Worm (Caenorhabditis elegans) whole organism, mixed stage, embryonic: ENCODE results near the gene flp-19.

Source experiments
- M03D4.4 ChIP-seq: sonication (generic microtip); optimal IDR thresholded peaks from 2 replicates; lab custom pipeline; 2017; ENCODE audit warnings: mild to moderate bottlenecking, missing genetic modification characterization, missing compliant biosample characterization
- bed-3 ChIP-seq: fragments of 200-800 bp; sonication (Bioruptor generic); optimal IDR thresholded peaks from 3 replicates; lab custom pipeline; 2018; ENCODE audit warnings: mild to moderate bottlenecking, missing genetic modification characterization, moderate library complexity, missing compliant biosample characterization
- blmp-1 ChIP-seq: fragments of 150-350 bp; optimal IDR thresholded peaks from 2 replicates; lab custom pipeline; 2014; ENCODE audit warnings: missing biosample characterization, missing genetic modification characterization
- ceh-39 ChIP-seq: fragments of 150-350 bp; optimal IDR thresholded peaks from 2 replicates; lab custom pipeline; 2014; ENCODE audit warnings: missing biosample characterization, missing genetic modification characterization
- ceh-43 ChIP-seq: fragments of 200-800 bp; sonication (Bioruptor generic); optimal IDR thresholded peaks from 2 replicates; lab custom pipeline; 2018; ENCODE audit warnings: mild to moderate bottlenecking, missing genetic modification characterization, moderate library complexity, missing compliant biosample characterization
- ceh-83 ChIP-seq: fragments of 200-800 bp; sonication (Bioruptor generic); optimal IDR thresholded peaks from 2 replicates; lab custom pipeline; 2018; ENCODE audit warnings: mild to moderate bottlenecking, missing genetic modification characterization, missing compliant biosample characterization
- ces-1 ChIP-seq: fragments of 150-350 bp; optimal IDR thresholded peaks from 2 replicates; lab custom pipeline; 2014; ENCODE audit warnings: missing biosample characterization, missing genetic modification reagents, missing genetic modification characterization
- cnd-1 ChIP-seq: fragments of 200-800 bp; sonication (Bioruptor generic); optimal IDR thresholded peaks from 2 replicates; lab custom pipeline; 2018; ENCODE audit warnings: mild to moderate bottlenecking, missing genetic modification characterization, missing compliant biosample characterization
- drap-1 ChIP-seq: fragments of 200-800 bp; sonication (Bioruptor generic); optimal IDR thresholded peaks from 3 replicates; lab custom pipeline; 2018; ENCODE audit warnings: mild to moderate bottlenecking, missing genetic modification characterization, missing compliant biosample characterization
- elt-1 ChIP-seq: sonication (generic microtip); optimal IDR thresholded peaks from 2 replicates; lab custom pipeline; 2017; ENCODE audit warnings: missing genetic modification characterization, mild to moderate bottlenecking, missing compliant biosample characterization, antibody characterized with exemption, moderate library complexity, borderline replicate concordance; ENCODE audit not compliant: insufficient read depth
- elt-3 ChIP-seq: fragments of 150-350 bp; optimal IDR thresholded peaks from 2 replicates; lab custom pipeline; 2014; ENCODE audit warnings: missing biosample characterization, missing genetic modification characterization
- flh-1 ChIP-seq: fragments of 200-800 bp; sonication (Bioruptor generic); optimal IDR thresholded peaks from 2 replicates; lab custom pipeline; 2018; ENCODE audit warnings: mild to moderate bottlenecking, missing genetic modification characterization, moderate library complexity, missing compliant biosample characterization
- ham-2 ChIP-seq: fragments of 200-800 bp; sonication (Bioruptor generic); optimal IDR thresholded peaks from 2 replicates; lab custom pipeline; 2018; ENCODE audit warnings: mild to moderate bottlenecking, missing genetic modification characterization, missing compliant biosample characterization
- hlh-1 ChIP-seq: fragments of 150-350 bp; optimal IDR thresholded peaks from 2 replicates; lab custom pipeline; 2014; ENCODE audit warnings: missing biosample characterization, missing genetic modification reagents, missing genetic modification characterization
- lin-13 ChIP-seq: fragments of 150-350 bp; optimal IDR thresholded peaks from 2 replicates; lab custom pipeline; 2014; ENCODE audit warnings: missing biosample characterization, missing genetic modification characterization
- lin-32 ChIP-seq: fragments of 200-800 bp; sonication (Bioruptor generic); optimal IDR thresholded peaks from 2 replicates; lab custom pipeline; 2018; ENCODE audit warnings: mild to moderate bottlenecking, missing genetic modification characterization, missing compliant biosample characterization
- lsy-2 ChIP-seq: fragments of 150-350 bp; optimal IDR thresholded peaks from 2 replicates; lab custom pipeline; 2014; ENCODE audit warnings: missing biosample characterization, missing genetic modification characterization
- mab-5 ChIP-seq: fragments of 150-350 bp; optimal IDR thresholded peaks from 2 replicates; lab custom pipeline; 2014; ENCODE audit warnings: missing biosample characterization, missing genetic modification characterization
- mep-1 ChIP-seq: fragments of 150-350 bp; optimal IDR thresholded peaks from 2 replicates; lab custom pipeline; 2017; ENCODE audit warnings: missing biosample characterization, missing genetic modification reagents, missing genetic modification characterization, inconsistent platforms
- mls-2 ChIP-seq: sonication (generic microtip); optimal IDR thresholded peaks from 2 replicates; lab custom pipeline; 2016; ENCODE audit warnings: mild to moderate bottlenecking, missing genetic modification characterization, moderate library complexity, missing compliant biosample characterization
- nhr-12 ChIP-seq: fragments of 150-350 bp; optimal IDR thresholded peaks from 2 replicates; lab custom pipeline; 2014; ENCODE audit warnings: missing biosample characterization, missing genetic modification characterization
- nhr-2 ChIP-seq: fragments of 150-350 bp; optimal IDR thresholded peaks from 2 replicates; lab custom pipeline; 2014; ENCODE audit warnings: missing biosample characterization, missing genetic modification characterization
- nhr-237 ChIP-seq: fragments of 150-350 bp; optimal IDR thresholded peaks from 2 replicates; lab custom pipeline; 2014; ENCODE audit warnings: missing biosample characterization, missing genetic modification characterization
- nhr-28 ChIP-seq: fragments of 150-350 bp; optimal IDR thresholded peaks from 2 replicates; lab custom pipeline; 2014; ENCODE audit warnings: missing biosample characterization, missing genetic modification characterization
- nhr-76 ChIP-seq: sonication (generic microtip); optimal IDR thresholded peaks from 2 replicates; lab custom pipeline; 2017; ENCODE audit warnings: missing biosample characterization, missing genetic modification characterization
- pha-4 ChIP-seq: fragments of 150-350 bp; optimal IDR thresholded peaks from 2 replicates; lab custom pipeline; 2018; ENCODE audit warnings: missing biosample characterization, missing genetic modification reagents, missing genetic modification characterization
- sem-2 ChIP-seq: fragments of 200-800 bp; sonication (Bioruptor generic); optimal IDR thresholded peaks from 2 replicates; lab custom pipeline; 2018; ENCODE audit warnings: mild to moderate bottlenecking, missing genetic modification characterization, missing compliant biosample characterization
- snpc-4 ChIP-seq: fragments of 150-350 bp; optimal IDR thresholded peaks from 2 replicates; lab custom pipeline; 2014; ENCODE audit warnings: missing biosample characterization, missing genetic modification characterization
- sptf-1 ChIP-seq: sonication (generic microtip); optimal IDR thresholded peaks from 2 replicates; lab custom pipeline; 2017; ENCODE audit warnings: mild to moderate bottlenecking, missing genetic modification characterization, moderate library complexity, missing compliant biosample characterization
- tbx-8 ChIP-seq: fragments of 200-800 bp; sonication (Bioruptor generic); optimal IDR thresholded peaks from 2 replicates; lab custom pipeline; 2018; ENCODE audit warnings: mild to moderate bottlenecking, missing genetic modification characterization, moderate library complexity, missing compliant biosample characterization
- unc-120 ChIP-seq: sonication (generic microtip); optimal IDR thresholded peaks from 2 replicates; lab custom pipeline; 2017; ENCODE audit warnings: missing genetic modification characterization, missing compliant biosample characterization; ENCODE audit not compliant: poor library complexity, severe bottlenecking
- unc-39 ChIP-seq: fragments of 150-350 bp; optimal IDR thresholded peaks from 2 replicates; lab custom pipeline; 2014; ENCODE audit warnings: missing biosample characterization, missing genetic modification characterization
- unc-62 ChIP-seq: fragments of 150-350 bp; optimal IDR thresholded peaks from 2 replicates; lab custom pipeline; 2014; ENCODE audit warnings: missing biosample characterization, missing genetic modification reagents, missing genetic modification characterization
- zip-8 ChIP-seq: fragments of 150-350 bp; optimal IDR thresholded peaks from 2 replicates; lab custom pipeline; 2014; ENCODE audit warnings: missing biosample characterization, missing genetic modification characterization
- ztf-11 ChIP-seq: fragments of 150-350 bp; optimal IDR thresholded peaks from 2 replicates; lab custom pipeline; 2014; ENCODE audit warnings: missing biosample characterization, missing genetic modification characterization

The flp-19 gene

DNA sequence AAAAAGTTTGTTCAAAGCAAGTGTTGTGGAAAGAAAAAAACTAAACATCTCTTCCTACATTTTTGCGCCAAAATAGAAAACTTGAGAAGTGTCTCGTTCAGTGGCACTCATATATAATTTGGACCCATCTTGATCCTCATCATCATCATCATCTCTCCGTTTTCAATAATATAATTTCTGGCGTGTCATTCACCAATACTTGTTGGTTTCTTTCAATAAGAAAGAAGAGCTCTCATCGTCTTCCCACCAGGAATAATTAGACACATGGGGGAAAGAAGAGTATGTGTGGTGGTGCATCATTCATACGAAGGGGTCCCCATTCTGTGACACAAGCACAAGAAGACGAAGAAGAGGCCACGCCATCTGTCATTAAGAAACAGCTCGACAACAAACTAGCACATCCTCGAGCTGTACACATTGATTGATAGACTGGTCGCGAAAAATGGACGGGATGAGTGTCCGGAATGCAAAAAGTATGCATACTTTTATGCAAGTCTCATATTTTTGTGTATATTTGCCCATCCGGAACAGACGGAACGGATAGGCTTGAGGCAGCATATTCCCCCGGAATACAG is 13.2 kb upstream of the flp-19 start:
- TF ChIP-seq elt-3 (tag; lab: Kevin White, UChicago) = no peak
- TF ChIP-seq mab-5 = no peak
- TF ChIP-seq ztf-11 (tag; lab: Kevin White, UChicago) = no peak
- no peak for TF ChIP-seq nhr-12 (tag; lab: Kevin White, UChicago)
- no peak for TF ChIP-seq hlh-1
- no peak for TF ChIP-seq nhr-76 (tag; lab: Kevin White, UChicago)
- TF ChIP-seq M03D4.4 = no peak
- TF ChIP-seq cnd-1 (tag; lab: Kevin White, UChicago) = peak; percentile 76
- no peak for TF ChIP-seq blmp-1
- TF ChIP-seq lin-32 (GFP tag; lab: Kevin White, UChicago) = peak; percentile 5
- no peak for TF ChIP-seq unc-39 (tag; lab: Kevin White, UChicago)
- TF ChIP-seq mep-1 (tag; lab: Kevin White, UChicago) = no peak
- no peak for TF ChIP-seq ceh-83 (GFP tag; lab: Kevin White, UChicago)
- no peak for TF ChIP-seq bed-3 (GFP tag; lab: Kevin White, UChicago)
- no peak for TF ChIP-seq unc-120 (tag; lab: Kevin White, UChicago)
- no peak for TF ChIP-seq ceh-39
- TF ChIP-seq elt-1 (tag; lab: Kevin White, UChicago) = no peak
- TF ChIP-seq ham-2 (GFP tag; lab: Kevin White, UChicago) = no peak
- TF ChIP-seq mls-2 (tag; lab: Kevin White, UChicago) = no peak
- TF ChIP-seq pha-4 = no peak
- TF ChIP-seq nhr-28 (tag; lab: Kevin White, UChicago) = no peak
- TF ChIP-seq tbx-8 = no peak
- no peak for TF ChIP-seq snpc-4 (tag; lab: Kevin White, UChicago)
- TF ChIP-seq ceh-43 (GFP tag; lab: Kevin White, UChicago) = no peak
- no peak for TF ChIP-seq flh-1 (GFP tag; lab: Kevin White, UChicago)
- no peak for TF ChIP-seq lsy-2
- TF ChIP-seq sptf-1 = no peak
- no peak for TF ChIP-seq zip-8 (tag; lab: Kevin White, UChicago)
- TF ChIP-seq lin-13 = no peak
- no peak for TF ChIP-seq drap-1
- peak; percentile 87 for TF ChIP-seq ces-1 (GFP tag; lab: Kevin White, UChicago)
- no peak for TF ChIP-seq nhr-2 (tag; lab: Kevin White, UChicago)
- TF ChIP-seq unc-62 (GFP tag; lab: Kevin White, UChicago) = peak; percentile 45
- TF ChIP-seq, all 35 proteins: peak for 4

DNA sequence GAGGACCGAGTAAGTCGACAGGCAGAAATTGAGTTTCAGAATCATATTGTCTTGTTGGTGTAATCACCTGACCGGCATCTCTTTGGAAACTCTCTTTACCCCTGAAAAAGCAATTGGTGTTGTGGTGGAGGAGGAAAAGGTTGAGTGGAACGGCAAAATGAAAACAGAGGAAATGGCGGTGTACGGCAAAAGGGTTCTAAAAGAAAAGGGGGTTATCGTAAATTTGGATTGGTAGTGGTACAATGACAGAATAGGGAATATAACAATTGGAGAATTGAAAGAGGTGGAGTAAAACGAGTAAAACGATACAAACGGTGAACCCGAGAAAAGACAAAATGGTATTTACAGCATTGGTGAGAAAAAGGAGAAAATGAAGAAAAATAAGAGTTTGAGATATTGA is 11.3 kb upstream of the flp-19 start, which contains the start of gene sdn-1:
sdn-1 (minus strand) TSS at position 101 of the 400 bp plus-strand sequence.
- TF ChIP-seq ceh-83 (GFP tag; lab: Kevin White, UChicago) (no peak), elt-1 (tag; lab: Kevin White, UChicago) (no peak), nhr-28 (tag; lab: Kevin White, UChicago) (no peak), ces-1 (GFP tag; lab: Kevin White, UChicago) (no peak), nhr-237 (no peak), mls-2 (tag; lab: Kevin White, UChicago) (no peak), bed-3 (GFP tag; lab: Kevin White, UChicago) (no peak), sptf-1 (no peak), unc-120 (tag; lab: Kevin White, UChicago) (no peak)

DNA sequence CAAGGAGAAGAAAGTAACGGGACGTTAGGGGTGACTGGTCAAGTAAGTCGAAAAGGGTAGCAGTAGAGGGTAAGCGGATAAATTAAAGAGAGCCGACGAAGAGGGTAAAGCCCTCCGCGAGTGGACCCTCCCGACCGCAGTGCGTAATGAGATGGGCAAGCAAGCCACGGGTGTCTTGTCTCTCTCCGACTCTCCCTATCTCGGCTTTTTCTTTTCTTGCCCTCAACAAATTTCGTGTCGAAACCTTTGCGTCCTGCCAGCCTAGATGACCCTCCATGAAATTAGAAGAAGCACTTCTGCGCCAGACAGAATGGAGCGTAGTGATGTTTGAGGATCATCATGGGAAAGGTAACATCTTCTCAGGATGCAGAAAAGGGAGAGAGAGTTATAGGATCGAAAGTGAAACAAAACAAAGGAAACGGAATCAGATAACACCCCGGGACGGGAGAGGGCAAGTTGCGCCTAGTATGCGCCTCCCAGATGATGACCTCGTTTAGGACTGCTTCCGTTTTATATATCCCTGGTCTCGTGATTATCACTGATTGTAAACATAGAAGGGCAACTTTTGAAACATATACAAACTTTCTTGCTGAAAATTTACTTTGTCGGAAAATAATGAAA is 10.6 kb upstream of the flp-19 start:
- TF ChIP-seq lin-13 = no peak
- TF ChIP-seq ceh-43 (GFP tag; lab: Kevin White, UChicago) = no peak
- no peak for TF ChIP-seq cnd-1 (tag; lab: Kevin White, UChicago)
- TF ChIP-seq ces-1 (GFP tag; lab: Kevin White, UChicago) = peak; percentile 65
- TF ChIP-seq mab-5 = no peak
- TF ChIP-seq blmp-1 = peak; percentile 69
- peak; percentile 35 for TF ChIP-seq mls-2 (tag; lab: Kevin White, UChicago)
- no peak for TF ChIP-seq zip-8 (tag; lab: Kevin White, UChicago)
- TF ChIP-seq sptf-1 = peak; percentile 31
- TF ChIP-seq sem-2 = no peak
- no peak for TF ChIP-seq bed-3 (GFP tag; lab: Kevin White, UChicago)
- TF ChIP-seq M03D4.4 = peak; percentile 0
- no peak for TF ChIP-seq ceh-39
- TF ChIP-seq flh-1 (GFP tag; lab: Kevin White, UChicago) = no peak
